Fruit fly (Drosophila melanogaster) whole organism, embryonic: ENCODE data around the gene CG15529.

ENCODE experiments used
- CG10209 ChIP-seq: fragments of 200-800 bp; sonication (Bioruptor generic); optimal IDR thresholded peaks from 3 replicates; lab custom pipeline; 2017; ENCODE audit warnings: missing biosample characterization, mild to moderate bottlenecking, missing genetic modification characterization, missing genetic modification reagents
- CG10462 ChIP-seq: fragments of 200-800 bp; sonication (Bioruptor generic); optimal IDR thresholded peaks from 2 replicates; lab custom pipeline; 2016; ENCODE audit warnings: missing biosample characterization, missing genetic modification characterization
- CG15269 ChIP-seq: fragments of 200-800 bp; sonication (Bioruptor generic); optimal IDR thresholded peaks from 2 replicates; lab custom pipeline; 2018; ENCODE audit warnings: missing biosample characterization, mild to moderate bottlenecking, missing genetic modification characterization, moderate library complexity
- CG15514 ChIP-seq: fragments of 200-800 bp; sonication (Bioruptor generic); optimal IDR thresholded peaks from 3 replicates; lab custom pipeline; 2017; ENCODE audit warnings: missing biosample characterization, missing genetic modification characterization, mild to moderate bottlenecking, moderate library complexity, missing genetic modification reagents
- CG15601 ChIP-seq: fragments of 200-800 bp; sonication (Bioruptor generic); optimal IDR thresholded peaks from 3 replicates; lab custom pipeline; 2019; ENCODE audit warnings: missing biosample characterization, mild to moderate bottlenecking, missing genetic modification characterization, moderate library complexity
- CG18599 ChIP-seq: fragments of 200-800 bp; sonication (Bioruptor generic); optimal IDR thresholded peaks from 3 replicates; lab custom pipeline; 2017; ENCODE audit warnings: missing biosample characterization, missing genetic modification characterization, mild to moderate bottlenecking, moderate library complexity, missing genetic modification reagents
- CG2120 ChIP-seq: fragments of 200-800 bp; sonication (Bioruptor generic); optimal IDR thresholded peaks from 3 replicates; lab custom pipeline; 2016; ENCODE audit warnings: missing biosample characterization, missing genetic modification characterization
- CG3281 ChIP-seq: fragments of 200-800 bp; sonication (Bioruptor generic); optimal IDR thresholded peaks from 3 replicates; lab custom pipeline; 2017; ENCODE audit warnings: missing biosample characterization, mild to moderate bottlenecking, missing genetic modification characterization
- CG4424 ChIP-seq: fragments of 200-800 bp; sonication (Bioruptor generic); optimal IDR thresholded peaks from 3 replicates; lab custom pipeline; 2016; ENCODE audit warnings: missing biosample characterization, missing genetic modification characterization
- CG5180 ChIP-seq: fragments of 200-800 bp; sonication (Bioruptor generic); optimal IDR thresholded peaks from 3 replicates; lab custom pipeline; 2017; ENCODE audit warnings: missing biosample characterization, missing genetic modification characterization, mild to moderate bottlenecking, moderate library complexity, missing genetic modification reagents
- CG7786 ChIP-seq: fragments of 200-800 bp; sonication (Bioruptor generic); optimal IDR thresholded peaks from 2 replicates; lab custom pipeline; 2016; ENCODE audit warnings: missing biosample characterization, missing genetic modification characterization
- CHES-1-like ChIP-seq: fragments of 200-800 bp; sonication (Bioruptor generic); optimal IDR thresholded peaks from 2 replicates; lab custom pipeline; 2016; ENCODE audit warnings: missing biosample characterization, missing genetic modification characterization
- CkIIα-i1 ChIP-seq: fragments of 200-800 bp; sonication (Bioruptor generic); IDR thresholded peaks from 2 replicates; pipeline ENCODE4 v1.3.6; 2022; ENCODE audit warnings: missing biosample characterization, missing genetic modification characterization
- D19A ChIP-seq: fragments of 200-800 bp; optimal IDR thresholded peaks from 3 replicates; lab custom pipeline; 2019; ENCODE audit warnings: missing biosample characterization, mild to moderate bottlenecking, missing genetic modification characterization, moderate library complexity
- ERR ChIP-seq: fragments of 200-800 bp; sonication (Bioruptor generic); optimal IDR thresholded peaks from 2 replicates; lab custom pipeline; 2016; ENCODE audit warnings: missing biosample characterization, missing genetic modification characterization
- Ets97D ChIP-seq: fragments of 200-800 bp; sonication (Bioruptor generic); optimal IDR thresholded peaks from 3 replicates; lab custom pipeline; 2016; ENCODE audit warnings: missing biosample characterization, missing genetic modification characterization
- HLH54F ChIP-seq: fragments of 200-800 bp; sonication (Bioruptor generic); optimal IDR thresholded peaks from 3 replicates; lab custom pipeline; 2016; ENCODE audit warnings: missing biosample characterization, missing genetic modification characterization
- Hand ChIP-seq: fragments of 200-800 bp; sonication (Bioruptor generic); optimal IDR thresholded peaks from 2 replicates; lab custom pipeline; 2017; ENCODE audit warnings: mild to moderate bottlenecking, missing biosample characterization, missing genetic modification reagents, missing genetic modification characterization
- Hr78 ChIP-seq, 2 experiments: fragments of 200-800 bp in 1 of 2; fragments of >200 bp in 1 of 2; sonication (Bioruptor generic) in 1 of 2; optimal IDR thresholded peaks; 2 replicates each; lab custom pipeline; 2017 to 2019; ENCODE audit warnings: missing biosample characterization in 2 of 2, missing genetic modification characterization in 2 of 2, mild to moderate bottlenecking in 1 of 2, moderate library complexity in 1 of 2
- MBD-R2 ChIP-seq: fragments of 200-800 bp; sonication (Bioruptor generic); IDR thresholded peaks from 2 replicates; pipeline ENCODE4 v1.3.6; 2022; ENCODE audit warnings: missing biosample characterization, missing genetic modification characterization
- Med ChIP-seq: fragments of 200-800 bp; sonication (Bioruptor generic); peaks from one replicate; lab custom pipeline; 2016; ENCODE audit warnings: missing biosample characterization, missing genetic modification characterization, mild to moderate bottlenecking, inconsistent platforms, moderate library complexity
- Meics ChIP-seq: fragments of 200-800 bp; sonication (Bioruptor generic); optimal IDR thresholded peaks from 2 replicates; lab custom pipeline; 2017; ENCODE audit warnings: missing biosample characterization, mild to moderate bottlenecking, missing genetic modification characterization
- NFAT ChIP-seq: fragments of 200-800 bp; sonication (Bioruptor generic); IDR thresholded peaks from 2 replicates; pipeline ENCODE4 v1.3.6; 2022; ENCODE audit warnings: missing biosample characterization, missing genetic modification characterization
- Pdp1 ChIP-seq, 2 experiments: fragments of 200-800 bp; sonication (Bioruptor generic); optimal IDR thresholded peaks; 3 replicates each; lab custom pipeline; 2016; ENCODE audit warnings: missing biosample characterization in 2 of 2, missing genetic modification characterization in 2 of 2, mild to moderate bottlenecking in 1 of 2, moderate library complexity in 1 of 2
- Rfx ChIP-seq: fragments of 200-800 bp; sonication (Bioruptor generic); IDR thresholded peaks from 2 replicates; pipeline ENCODE4 v1.3.6; 2022; ENCODE audit warnings: missing biosample characterization, missing genetic modification characterization
- Xbp1 ChIP-seq: fragments of 200-800 bp; sonication (Bioruptor generic); optimal IDR thresholded peaks from 3 replicates; lab custom pipeline; 2016; ENCODE audit warnings: missing biosample characterization, mild to moderate bottlenecking, missing genetic modification characterization
- YL-1 ChIP-seq: fragments of 200-800 bp; sonication (Bioruptor generic); optimal IDR thresholded peaks from 3 replicates; lab custom pipeline; 2017; ENCODE audit warnings: missing biosample characterization, mild to moderate bottlenecking, missing genetic modification characterization
- az2 ChIP-seq: fragments of 200-800 bp; sonication (Bioruptor generic); optimal IDR thresholded peaks from 3 replicates; lab custom pipeline; 2016; ENCODE audit warnings: missing biosample characterization, missing genetic modification characterization
- ci ChIP-seq: fragments of 200-800 bp; sonication (Bioruptor generic); IDR thresholded peaks from 3 replicates; pipeline ENCODE4 v1.3.6; 2022; ENCODE audit warnings: missing biosample characterization, missing genetic modification characterization
- dysf ChIP-seq: fragments of 200-800 bp; sonication (Bioruptor generic); IDR thresholded peaks from 3 replicates; pipeline ENCODE4 v1.3.6; 2022; ENCODE audit warnings: missing biosample characterization, missing genetic modification characterization
- exex ChIP-seq: fragments of 200-800 bp; sonication (Bioruptor generic); optimal IDR thresholded peaks from 4 replicates; lab custom pipeline; 2018; ENCODE audit warnings: missing biosample characterization, mild to moderate bottlenecking, missing genetic modification characterization, moderate library complexity
- eyg ChIP-seq: fragments of 200-800 bp; sonication (Bioruptor generic); optimal IDR thresholded peaks from 3 replicates; lab custom pipeline; 2016; ENCODE audit warnings: missing biosample characterization, missing genetic modification characterization
- gfzf ChIP-seq: fragments of 200-800 bp; sonication (Bioruptor generic); optimal IDR thresholded peaks from 2 replicates; lab custom pipeline; 2016; ENCODE audit warnings: missing biosample characterization, mild to moderate bottlenecking, missing genetic modification characterization, moderate library complexity
- hkb ChIP-seq, 2 experiments: fragments of 200-800 bp in 1 of 2; fragments of >200 bp in 1 of 2; sonication (Bioruptor generic) in 1 of 2; IDR thresholded peaks in 1 of 2; optimal IDR thresholded peaks in 1 of 2; 2 replicates each; pipeline versions ENCODE4 v1.3.6 to Lab custom; 2017 to 2022; ENCODE audit warnings: missing biosample characterization in 1 of 2, missing genetic modification characterization in 1 of 2
- pan ChIP-seq, 4 experiments: fragments of >200 bp in 3 of 4; fragments of 200-800 bp in 1 of 4; sonication (Bioruptor generic) in 1 of 4; optimal IDR thresholded peaks in 3 of 4; IDR thresholded peaks in 1 of 4; 2 replicates each; pipeline versions ENCODE4 v1.3.6 to Lab custom; 2017 to 2022; ENCODE audit warnings: missing biosample characterization in 2 of 4, missing genetic modification characterization in 2 of 4, mixed read lengths in 1 of 4
- sens ChIP-seq: fragments of 200-800 bp; sonication (Bioruptor generic); peaks from one replicate; lab custom pipeline; 2016; ENCODE audit warnings: missing biosample characterization, missing genetic modification characterization
- sr ChIP-seq: fragments of 200-800 bp; sonication (Bioruptor generic); IDR thresholded peaks from 3 replicates; pipeline ENCODE4 v1.3.6; 2022; ENCODE audit warnings: missing biosample characterization, missing genetic modification characterization
- yki ChIP-seq: fragments of >200 bp; optimal IDR thresholded peaks from 3 replicates; lab custom pipeline; 2018

CG15529 gene

DNA sequence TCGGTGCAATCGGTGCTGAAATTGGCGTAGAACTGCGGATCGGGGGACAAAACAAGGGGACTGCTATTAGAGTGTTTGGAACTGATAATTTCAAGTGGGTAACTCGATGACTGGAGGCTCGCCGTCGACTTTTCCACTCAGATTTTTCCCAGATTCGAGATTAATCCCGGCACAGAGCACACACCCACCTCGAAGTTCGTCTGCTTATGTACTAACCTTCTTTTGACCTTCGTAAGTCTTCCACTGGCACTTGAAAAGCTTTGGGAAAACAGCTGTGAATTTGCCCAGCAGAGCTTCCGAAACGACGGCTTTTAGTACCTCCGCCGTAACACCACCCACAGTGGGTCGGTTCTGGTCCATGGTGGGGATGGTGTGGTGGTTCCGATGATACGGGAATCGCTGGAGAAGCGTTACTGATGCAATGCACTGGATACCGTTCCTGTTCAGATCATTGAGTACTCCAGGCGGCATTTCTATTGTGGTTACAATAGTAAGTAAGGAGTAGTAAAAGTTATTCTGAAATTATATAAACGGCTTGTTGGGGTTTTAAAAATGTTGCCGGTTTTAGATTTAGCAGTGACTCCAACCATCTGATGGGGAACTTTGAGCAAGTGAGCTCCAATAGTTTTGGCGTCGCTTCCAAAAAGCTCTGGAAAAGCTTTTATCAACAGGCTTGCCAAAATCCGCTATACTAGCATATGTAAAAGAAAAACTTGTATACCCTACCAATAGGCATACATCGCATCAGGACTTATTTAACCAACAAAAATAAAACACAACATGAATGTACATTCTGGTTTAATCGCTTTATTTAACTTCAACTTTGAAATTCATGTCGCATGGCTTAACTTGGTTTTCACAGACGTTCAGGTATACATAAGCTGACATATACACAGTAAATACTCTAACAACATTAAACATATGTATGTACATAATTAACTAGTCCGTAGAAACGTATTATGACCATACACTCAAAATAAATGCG is 17.5 kb upstream of the CG15529 start, which contains the start of gene Tpi (continued):
- TF ChIP-seq hkb (optimal IDR thresholded peaks at IDR 0.05; lab: Kevin White, UChicago) (peak; percentile 97), hkb (GFP tag; IDR thresholded peaks at IDR 0.05; lab: Robert Waterston, UW) (no peak), pan (optimal IDR thresholded peaks at IDR 0.05; lab: Kevin White, UChicago) (no peak), pan (GFP tag; optimal IDR thresholded peaks at IDR 0.05 in 1 of 2, IDR thresholded peaks at IDR 0.05 in 1 of 2) (peak in 1 of 2 experiments; percentile 28), dysf (no peak), CG15601 (tag; lab: Kevin White, UChicago) (no peak), Rfx (peak; percentile 10; the same call in 1 of the 2 replicates), CG15269 (tag; lab: Kevin White, UChicago) (peak; percentile 68), CG4424 (GFP tag; lab: Kevin White, UChicago) (no peak), CG3281 (GFP tag; lab: Kevin White, UChicago) (peak; percentile 38), CHES-1-like (peak; percentile 17), exex (no peak), gfzf (GFP tag; lab: Kevin White, UChicago) (peak; percentile 75), CG18599 (GFP tag; lab: Kevin White, UChicago) (peak; percentile 28), Pdp1 (GFP tag; optimal IDR thresholded peaks at IDR 0.05; lab: Kevin White, UChicago) (peak; percentile 22 to 93), Meics (GFP tag; lab: Kevin White, UChicago) (peak; percentile 8), Ets97D (peak; percentile 6), CG5180 (GFP tag; lab: Kevin White, UChicago) (no peak), CG15514 (GFP tag; lab: Kevin White, UChicago) (peak; percentile 76), HLH54F (GFP tag; lab: Kevin White, UChicago) (peak; percentile 26), sens (GFP tag; lab: Kevin White, UChicago) (peak; percentile 52), yki (lab: Kevin White, UChicago) (no peak), CG2120 (GFP tag; lab: Kevin White, UChicago) (peak; percentile 81), Hr78 (GFP tag; optimal IDR thresholded peaks at IDR 0.05; lab: Kevin White, UChicago) (peak in 1 of 2 experiments; percentile 73), Xbp1 (GFP tag; lab: Kevin White, UChicago) (peak; percentile 52), CkIIα-i1 (GFP tag; lab: Robert Waterston, UW) (0 out of 2 replicates have a peak, but pooled peaks have one; percentile 8), az2 (GFP tag; lab: Kevin White, UChicago) (peak; percentile 41), Med (GFP tag; lab: Kevin White, UChicago) (peak; percentile 83), ERR (GFP tag; lab: Kevin White, UChicago) (peak; percentile 100), CG7786 (GFP tag; lab: Kevin White, UChicago) (peak; percentile 32), NFAT (peak; percentile 37; the same call in 1 of the 2 replicates), D19A (tag; lab: Kevin White, UChicago) (peak; percentile 70), YL-1 (GFP tag; lab: Kevin White, UChicago) (peak; percentile 50), Hand (GFP tag; lab: Kevin White, UChicago) (peak; percentile 18), CG10462 (no peak), MBD-R2 (GFP tag; lab: Robert Waterston, UW) (peak; percentile 31; the same call in 1 of the 2 replicates), sr (GFP tag; lab: Robert Waterston, UW) (peak; percentile 59; the same call in 1 of the 3 replicates), ci (GFP tag; lab: Robert Waterston, UW) (peak; percentile 72; the same call in 2 of the 3 replicates), CG10209 (GFP tag; lab: Kevin White, UChicago) (peak; percentile 29), eyg (GFP tag; lab: Kevin White, UChicago) (peak; percentile 22)
